Worm (Caenorhabditis elegans): Measurements from ENCODE around the gene C05G5.2.

The C05G5.2 gene

DNA sequence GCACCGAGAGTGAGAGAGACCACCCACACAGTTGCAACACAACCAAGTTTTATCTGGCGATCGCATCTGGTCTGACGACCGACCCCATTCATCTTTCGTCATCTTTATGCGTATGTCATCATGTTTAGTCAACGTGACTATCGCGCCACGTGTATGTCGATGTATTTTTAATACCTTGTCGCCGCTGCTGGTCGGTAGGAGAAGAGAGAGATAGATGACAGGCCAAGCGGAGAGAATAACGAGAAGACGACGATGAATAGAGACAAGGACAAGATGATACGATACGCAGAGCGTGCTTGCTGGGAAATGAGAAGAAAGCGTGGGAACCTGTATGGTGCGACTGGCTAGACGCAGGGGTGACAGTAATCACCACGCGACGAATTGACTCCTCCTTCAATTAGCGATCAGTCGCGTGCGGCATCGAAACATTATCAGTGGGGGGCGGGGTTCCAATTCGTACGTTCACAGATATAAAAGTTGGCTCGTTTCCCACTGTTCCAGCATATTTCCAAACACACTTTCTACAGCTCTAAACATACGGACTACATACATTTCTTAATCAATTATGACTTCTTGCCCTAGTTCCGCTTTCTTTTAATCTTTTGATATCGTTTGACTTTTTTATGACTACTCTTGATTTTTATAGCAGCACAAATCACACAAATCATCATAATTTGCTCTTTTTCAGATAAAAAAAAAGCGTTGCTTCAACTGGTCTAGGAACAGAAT is 43.4 kb downstream of the C05G5.2 start, which contains the start of gene tatn-1 (continued):
- no peak for TF ChIP-seq unc-55 (GFP tag; optimal IDR thresholded peaks at IDR 0.05)
- peak; percentile 96 for TF ChIP-seq nhr-129 (tag; optimal IDR thresholded peaks at IDR 0.05)
- TF ChIP-seq nhr-10 (tag; optimal IDR thresholded peaks at IDR 0.05): no peak
- no peak for TF ChIP-seq ztf-4 (tag; optimal IDR thresholded peaks at IDR 0.05)
- no peak for TF ChIP-seq snpc-4 (tag; optimal IDR thresholded peaks at IDR 0.05)
- no peak for TF ChIP-seq ztf-11 (tag; optimal IDR thresholded peaks at IDR 0.05)
- TF ChIP-seq F13H6.1 (tag; optimal IDR thresholded peaks at IDR 0.05): peak; percentile 86

DNA sequence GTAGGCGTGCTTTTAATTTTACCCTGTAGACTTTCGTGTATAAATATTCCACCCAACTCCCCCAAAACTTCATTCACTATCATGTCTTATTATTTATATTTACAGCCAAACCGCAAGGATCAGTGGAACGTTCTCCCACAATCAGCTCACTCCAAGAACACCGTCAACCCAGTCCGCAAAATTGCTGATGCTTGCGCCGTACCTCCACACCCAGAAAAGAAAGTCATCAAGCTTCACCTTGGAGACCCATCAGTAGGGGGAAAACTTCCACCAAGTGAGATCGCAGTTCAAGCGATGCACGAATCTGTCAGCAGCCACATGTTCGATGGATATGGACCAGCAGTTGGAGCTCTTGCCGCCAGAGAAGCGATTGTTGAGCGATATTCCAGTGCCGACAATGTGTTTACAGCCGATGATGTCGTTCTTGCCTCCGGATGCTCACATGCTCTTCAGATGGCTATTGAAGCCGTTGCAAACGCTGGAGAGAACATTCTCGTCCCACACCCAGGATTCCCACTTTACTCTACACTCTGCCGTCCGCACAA is 44.2 kb downstream of the C05G5.2 start:
- no peak for TF ChIP-seq sma-9 (GFP tag; optimal IDR thresholded peaks at IDR 0.05)
- no peak for TF ChIP-seq sma-9 (tag; optimal IDR thresholded peaks at IDR 0.05)
- peak; percentile 68 for TF ChIP-seq ama-1 (optimal IDR thresholded peaks at IDR 0.05)
- TF ChIP-seq zag-1 (tag; optimal IDR thresholded peaks at IDR 0.05): no peak
- no peak for TF ChIP-seq ceh-16 (tag; optimal IDR thresholded peaks at IDR 0.05)
- TF ChIP-seq mab-5 (tag; optimal IDR thresholded peaks at IDR 0.05): no peak
- TF ChIP-seq unc-39 (tag; optimal IDR thresholded peaks at IDR 0.05): no peak
- TF ChIP-seq C34F6.9 (tag; optimal IDR thresholded peaks at IDR 0.05): no peak
- no peak for TF ChIP-seq peb-1 (tag; optimal IDR thresholded peaks at IDR 0.05)

DNA sequence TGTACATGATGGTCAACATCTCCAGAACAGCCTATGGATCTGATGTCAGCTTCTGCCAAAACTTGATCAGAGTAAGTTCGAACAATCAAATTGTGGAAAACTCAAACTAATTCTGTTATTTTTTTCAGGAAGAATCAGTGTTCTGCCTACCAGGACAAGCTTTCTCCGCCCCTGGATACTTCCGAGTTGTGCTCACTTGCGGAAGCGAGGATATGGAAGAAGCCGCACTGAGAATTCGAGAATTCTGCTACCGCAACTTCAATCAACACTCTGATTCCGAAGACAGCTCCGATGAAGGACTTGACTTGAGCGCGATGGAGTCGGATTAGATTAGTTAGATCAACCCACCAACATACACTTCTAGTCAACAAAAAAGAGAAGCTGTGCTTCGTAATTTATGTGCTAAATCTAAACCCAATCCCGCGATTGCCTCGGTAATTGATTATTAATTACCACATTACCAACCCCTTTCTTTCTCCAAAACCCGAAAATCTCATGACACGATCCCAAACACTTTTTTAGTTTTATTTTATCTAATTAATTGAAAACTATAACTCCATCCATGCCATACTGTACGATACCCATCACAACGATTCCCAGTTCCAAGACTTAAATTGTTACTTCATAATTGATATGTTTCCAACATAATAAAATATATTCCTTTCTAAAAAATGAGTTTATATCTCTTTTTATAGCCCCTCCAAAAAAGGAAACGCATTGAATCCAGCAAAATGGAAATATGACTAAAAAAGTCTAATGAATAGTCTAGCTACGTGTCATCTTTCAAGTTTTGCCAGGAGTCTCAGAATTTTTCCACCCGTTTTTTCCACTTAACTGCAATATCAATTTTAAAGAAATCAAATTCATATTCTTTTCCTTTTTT is 45.5 kb downstream of the C05G5.2 start:
- TF ChIP-seq ztf-4 (tag; optimal IDR thresholded peaks at IDR 0.05) (peak; percentile 26), ama-1 (optimal IDR thresholded peaks at IDR 0.05) (peak; percentile 70), mdl-1 (tag; optimal IDR thresholded peaks at IDR 0.05) (peak in 1 of 2 experiments; percentile 3), lin-13 (GFP tag; optimal IDR thresholded peaks at IDR 0.05) (peak; percentile 23), dmd-4 (tag; optimal IDR thresholded peaks at IDR 0.05) (no peak)

DNA sequence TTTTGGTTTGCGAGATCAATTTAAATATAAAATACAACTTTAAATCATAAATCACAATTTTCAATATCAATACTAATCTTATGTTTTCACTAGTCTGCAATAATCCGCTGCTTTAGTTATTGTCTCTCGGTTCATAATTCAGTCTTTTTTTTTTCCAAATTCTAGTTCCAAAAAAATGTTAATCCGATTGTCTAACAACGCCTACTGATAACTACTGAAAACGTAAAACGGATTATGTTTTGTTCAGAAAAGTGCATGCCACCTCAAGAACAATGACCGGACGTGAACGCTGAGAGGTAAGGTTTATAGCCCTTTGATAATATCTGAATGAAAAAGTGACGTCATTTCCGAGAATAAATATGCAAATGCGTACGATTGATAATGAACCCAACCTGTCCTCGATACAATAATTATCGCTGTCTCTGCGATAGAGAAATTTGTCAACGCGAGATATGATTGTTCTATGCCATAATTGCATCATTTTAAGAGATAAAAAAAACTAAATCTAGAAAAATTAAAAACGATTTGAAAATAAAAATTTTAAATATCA is 46.2 kb downstream of the C05G5.2 start, which contains the start of gene sprr-2:
Gene sprr-2, plus strand, starts transcription at position 248 of the 550 bp plus-strand sequence.
- TF ChIP-seq ztf-4 (tag; optimal IDR thresholded peaks at IDR 0.05): no peak
- no peak for TF ChIP-seq mab-5 (tag; optimal IDR thresholded peaks at IDR 0.05)
- TF ChIP-seq sma-3 (GFP tag; optimal IDR thresholded peaks at IDR 0.05): no peak
- no peak for TF ChIP-seq skn-1 (tag; optimal IDR thresholded peaks at IDR 0.05)
- TF ChIP-seq snpc-4 (tag; optimal IDR thresholded peaks at IDR 0.05): no peak
- TF ChIP-seq nhr-10 (tag; optimal IDR thresholded peaks at IDR 0.05): no peak
- no peak for TF ChIP-seq dmd-4 (tag; optimal IDR thresholded peaks at IDR 0.05)
- TF ChIP-seq blmp-1 (tag; optimal IDR thresholded peaks at IDR 0.05; ENCODE audit: insufficient read depth): no peak
- no peak for TF ChIP-seq R02D3.7 (tag; optimal IDR thresholded peaks at IDR 0.05)
- TF ChIP-seq ceh-82 (tag; optimal IDR thresholded peaks at IDR 0.05): no peak
- no peak for TF ChIP-seq unc-62 (GFP tag; optimal IDR thresholded peaks at IDR 0.05)
- TF ChIP-seq lin-11 (tag; optimal IDR thresholded peaks at IDR 0.05): no peak
- TF ChIP-seq lsy-2 (tag; optimal IDR thresholded peaks at IDR 0.05): peak in 1 of 2 experiments; percentile 28
- TF ChIP-seq sem-4 (tag; optimal IDR thresholded peaks at IDR 0.05): no peak
- no peak for TF ChIP-seq lin-13 (GFP tag; optimal IDR thresholded peaks at IDR 0.05)
- TF ChIP-seq nhr-237 (tag; optimal IDR thresholded peaks at IDR 0.05): no peak
- no peak for TF ChIP-seq elt-3 (tag; optimal IDR thresholded peaks at IDR 0.05)
- no peak for TF ChIP-seq egl-27 (tag; optimal IDR thresholded peaks at IDR 0.05)
- no peak for TF ChIP-seq nhr-25 (tag; optimal IDR thresholded peaks at IDR 0.05)
- no peak for TF ChIP-seq nhr-129 (tag; optimal IDR thresholded peaks at IDR 0.05)
- no peak for TF ChIP-seq lin-39 (tag; optimal IDR thresholded peaks at IDR 0.05)
- TF ChIP-seq nhr-12 (tag; optimal IDR thresholded peaks at IDR 0.05): no peak
- peak; percentile 4 for TF ChIP-seq F13H6.1 (tag; optimal IDR thresholded peaks at IDR 0.05)
- no peak for TF ChIP-seq Y55F3AM.14 (GFP tag; optimal IDR thresholded peaks at IDR 0.05)
- peak; percentile 32 for TF ChIP-seq sma-9 (GFP tag; optimal IDR thresholded peaks at IDR 0.05)
- TF ChIP-seq sma-9 (tag; optimal IDR thresholded peaks at IDR 0.05): no peak
- peak; percentile 6 for TF ChIP-seq crh-2 (tag; optimal IDR thresholded peaks at IDR 0.05)
- TF ChIP-seq ama-1 (optimal IDR thresholded peaks at IDR 0.05): no peak
- no peak for TF ChIP-seq nhr-77 (tag; optimal IDR thresholded peaks at IDR 0.05)
- TF ChIP-seq unc-55 (GFP tag; optimal IDR thresholded peaks at IDR 0.05): no peak
- TF ChIP-seq nhr-21 (tag; optimal IDR thresholded peaks at IDR 0.05): no peak
- peak; percentile 61 for TF ChIP-seq fos-1 (tag; optimal IDR thresholded peaks at IDR 0.05)
- no peak for TF ChIP-seq peb-1 (tag; optimal IDR thresholded peaks at IDR 0.05)
- TF ChIP-seq ceh-16 (tag; optimal IDR thresholded peaks at IDR 0.05): no peak
- no peak for TF ChIP-seq ztf-11 (tag; optimal IDR thresholded peaks at IDR 0.05)
- no peak for TF ChIP-seq ztf-1 (GFP tag; conservative IDR thresholded peaks at IDR 0.05)
- TF ChIP-seq C34F6.9 (tag; optimal IDR thresholded peaks at IDR 0.05): no peak
- no peak for TF ChIP-seq nhr-11 (tag; optimal IDR thresholded peaks at IDR 0.05)
- TF ChIP-seq ZK546.5 (tag; optimal IDR thresholded peaks at IDR 0.05): no peak
